Fruit fly (Drosophila melanogaster) whole organism, embryonic: ENCODE measurements around the gene CG8349.
A peak's percentile ranks its signal among the peaks of the same experiment; 100 is the strongest.

Experiments
- Aef1 ChIP-seq: fragments of 200-800 bp; sonication (Bioruptor generic); IDR thresholded peaks from 3 replicates; pipeline ENCODE4 v1.3.6; 2022; ENCODE audit warnings: missing biosample characterization, missing genetic modification characterization
- Atf-2 ChIP-seq: fragments of 200-800 bp; sonication (Bioruptor generic); optimal IDR thresholded peaks from 2 replicates; lab custom pipeline; 2016; ENCODE audit warnings: missing biosample characterization, missing genetic modification characterization
- B-H2 ChIP-seq: fragments of 200-800 bp; sonication (Bioruptor generic); optimal IDR thresholded peaks from 2 replicates; lab custom pipeline; 2018; ENCODE audit warnings: missing biosample characterization, mild to moderate bottlenecking, missing genetic modification characterization
- CG10543 ChIP-seq: fragments of 200-800 bp; sonication (Bioruptor generic); optimal IDR thresholded peaks from 3 replicates; lab custom pipeline; 2017; ENCODE audit warnings: missing biosample characterization, mild to moderate bottlenecking, missing genetic modification characterization, moderate library complexity
- CG11093 ChIP-seq: fragments of 200-800 bp; sonication (Bioruptor generic); IDR thresholded peaks from 3 replicates; pipeline ENCODE4 v1.3.6; 2022; ENCODE audit warnings: missing biosample characterization, missing genetic modification characterization
- CG11504 ChIP-seq: fragments of 200-800 bp; sonication (Bioruptor generic); optimal IDR thresholded peaks from 3 replicates; lab custom pipeline; 2019; ENCODE audit warnings: missing biosample characterization, mild to moderate bottlenecking, missing genetic modification characterization, moderate library complexity
- CG1233 ChIP-seq: fragments of 200-800 bp; sonication (Bioruptor generic); optimal IDR thresholded peaks from 4 replicates; lab custom pipeline; 2018; ENCODE audit warnings: missing biosample characterization, mild to moderate bottlenecking, missing genetic modification characterization
- CG15601 ChIP-seq: fragments of 200-800 bp; sonication (Bioruptor generic); optimal IDR thresholded peaks from 3 replicates; lab custom pipeline; 2019; ENCODE audit warnings: missing biosample characterization, mild to moderate bottlenecking, missing genetic modification characterization, moderate library complexity
- CG1603 ChIP-seq: fragments of 200-800 bp; sonication (Bioruptor generic); optimal IDR thresholded peaks from 2 replicates; lab custom pipeline; 2019; ENCODE audit warnings: missing biosample characterization, mild to moderate bottlenecking, missing genetic modification characterization, moderate library complexity
- CG1792 ChIP-seq: fragments of 200-800 bp; sonication (Bioruptor generic); optimal IDR thresholded peaks from 2 replicates; lab custom pipeline; 2016; ENCODE audit warnings: missing biosample characterization, missing genetic modification characterization
- CG2116 ChIP-seq: fragments of 200-800 bp; sonication (Bioruptor generic); optimal IDR thresholded peaks from 3 replicates; lab custom pipeline; 2018; ENCODE audit warnings: missing biosample characterization, mild to moderate bottlenecking, missing genetic modification characterization
- CG30431 ChIP-seq: fragments of 200-800 bp; sonication (Bioruptor generic); optimal IDR thresholded peaks from 2 replicates; lab custom pipeline; 2017; ENCODE audit warnings: missing biosample characterization, missing genetic modification characterization
- CG31224 ChIP-seq: fragments of 200-800 bp; sonication (Bioruptor generic); IDR thresholded peaks from 2 replicates; pipeline ENCODE4 v1.3.6; 2022; ENCODE audit warnings: missing biosample characterization, missing genetic modification characterization
- CG32532 ChIP-seq: fragments of 200-800 bp; sonication (Bioruptor generic); IDR thresholded peaks from 2 replicates; pipeline ENCODE4 v1.3.6; 2022; ENCODE audit warnings: missing biosample characterization, missing genetic modification characterization
- CG3838 ChIP-seq: fragments of 200-800 bp; sonication (Bioruptor generic); optimal IDR thresholded peaks from 3 replicates; lab custom pipeline; 2016; ENCODE audit warnings: missing biosample characterization, missing genetic modification characterization
- CG3847 ChIP-seq: fragments of 200-800 bp; sonication (Bioruptor generic); IDR thresholded peaks from 2 replicates; pipeline ENCODE4 v1.3.6; 2022; ENCODE audit warnings: missing biosample characterization, missing genetic modification characterization
- CG4282 ChIP-seq: fragments of 200-800 bp; sonication (Bioruptor generic); optimal IDR thresholded peaks from 2 replicates; lab custom pipeline; 2016; ENCODE audit warnings: missing biosample characterization, missing genetic modification characterization
- CG4424 ChIP-seq: fragments of 200-800 bp; sonication (Bioruptor generic); optimal IDR thresholded peaks from 3 replicates; lab custom pipeline; 2016; ENCODE audit warnings: missing biosample characterization, missing genetic modification characterization
- CG5245 ChIP-seq: fragments of 200-800 bp; sonication (Bioruptor generic); optimal IDR thresholded peaks from 3 replicates; lab custom pipeline; 2016; ENCODE audit warnings: missing biosample characterization, missing genetic modification characterization
- CG6272 ChIP-seq: fragments of 200-800 bp; sonication (Bioruptor generic); IDR thresholded peaks from 2 replicates; pipeline ENCODE4 v1.3.6; 2022; ENCODE audit warnings: missing biosample characterization, missing genetic modification characterization
- CG6654 ChIP-seq: fragments of 200-800 bp; sonication (Bioruptor generic); optimal IDR thresholded peaks from 2 replicates; lab custom pipeline; 2017; ENCODE audit warnings: missing biosample characterization, mild to moderate bottlenecking, missing genetic modification characterization
- CG7987 ChIP-seq: fragments of 200-800 bp; sonication (Bioruptor generic); optimal IDR thresholded peaks from 2 replicates; lab custom pipeline; 2018; ENCODE audit warnings: missing biosample characterization, mild to moderate bottlenecking, missing genetic modification characterization, moderate library complexity
- CG8388 ChIP-seq: fragments of 200-800 bp; sonication (Bioruptor generic); optimal IDR thresholded peaks from 2 replicates; lab custom pipeline; 2019; ENCODE audit warnings: missing biosample characterization, mild to moderate bottlenecking, missing genetic modification characterization, moderate library complexity
- Camta ChIP-seq: fragments of 200-800 bp; sonication (Bioruptor generic); optimal IDR thresholded peaks from 2 replicates; lab custom pipeline; 2016; ENCODE audit warnings: missing biosample characterization, missing genetic modification characterization
- Deaf1 ChIP-seq: fragments of 200-800 bp; optimal IDR thresholded peaks from 3 replicates; lab custom pipeline; 2019; ENCODE audit warnings: missing biosample characterization, mild to moderate bottlenecking, missing genetic modification characterization, moderate library complexity
- Dll ChIP-seq: fragments of 200-800 bp; sonication (Bioruptor generic); IDR thresholded peaks from 4 replicates; pipeline ENCODE4 v1.3.6; 2022; ENCODE audit warnings: missing biosample characterization, missing genetic modification characterization; ENCODE audit not compliant: partially characterized antibody
- Ets65A ChIP-seq: fragments of 200-800 bp; sonication (Bioruptor generic); peaks from one replicate; lab custom pipeline; 2016; ENCODE audit warnings: missing biosample characterization, missing genetic modification characterization
- Hey ChIP-seq: fragments of 200-800 bp; sonication (Bioruptor generic); optimal IDR thresholded peaks from 3 replicates; lab custom pipeline; 2018; ENCODE audit warnings: missing biosample characterization, mild to moderate bottlenecking, missing genetic modification characterization
- MBD-R2 ChIP-seq: fragments of 200-800 bp; sonication (Bioruptor generic); IDR thresholded peaks from 2 replicates; pipeline ENCODE4 v1.3.6; 2022; ENCODE audit warnings: missing biosample characterization, missing genetic modification characterization
- Mad ChIP-seq: fragments of 200-800 bp; sonication (Bioruptor generic); optimal IDR thresholded peaks from 2 replicates; lab custom pipeline; 2016; ENCODE audit warnings: missing biosample characterization, missing genetic modification characterization
- Max ChIP-seq: fragments of 200-800 bp; sonication (Bioruptor generic); optimal IDR thresholded peaks from 2 replicates; lab custom pipeline; 2016; ENCODE audit warnings: missing biosample characterization, mild to moderate bottlenecking, missing genetic modification characterization
- Mrtf ChIP-seq: fragments of 200-800 bp; sonication (Bioruptor generic); IDR thresholded peaks from 3 replicates; pipeline ENCODE4 v1.3.6; 2022; ENCODE audit warnings: missing biosample characterization, missing genetic modification characterization
- Nf-YA ChIP-seq: fragments of 200-800 bp; sonication (Bioruptor generic); IDR thresholded peaks from 2 replicates; pipeline ENCODE4 v1.3.6; 2022; ENCODE audit warnings: missing biosample characterization, missing genetic modification characterization
- Side ChIP-seq: fragments of 200-800 bp; sonication (Bioruptor generic); optimal IDR thresholded peaks from 2 replicates; lab custom pipeline; 2016; ENCODE audit warnings: missing biosample characterization, missing genetic modification characterization
- Six4 ChIP-seq: fragments of 200-800 bp; sonication (Bioruptor generic); optimal IDR thresholded peaks from 2 replicates; lab custom pipeline; 2016; ENCODE audit warnings: missing biosample characterization, missing genetic modification characterization
- Sry-β ChIP-seq: fragments of 200-800 bp; sonication (Bioruptor generic); optimal IDR thresholded peaks from 2 replicates; lab custom pipeline; 2018; ENCODE audit warnings: missing biosample characterization, mild to moderate bottlenecking, missing genetic modification characterization, moderate library complexity
- Sry-δ ChIP-seq: fragments of 200-800 bp; sonication (Bioruptor generic); optimal IDR thresholded peaks from 2 replicates; lab custom pipeline; 2016; ENCODE audit warnings: missing biosample characterization, missing genetic modification characterization
- abd-A ChIP-seq: fragments of 200-800 bp; sonication (Bioruptor generic); optimal IDR thresholded peaks from 3 replicates; lab custom pipeline; 2019; ENCODE audit warnings: missing biosample characterization, mild to moderate bottlenecking, missing genetic modification characterization, moderate library complexity
- ara ChIP-seq: fragments of 200-800 bp; sonication (Bioruptor generic); IDR thresholded peaks from 2 replicates; pipeline ENCODE4 v1.3.6; 2022; ENCODE audit warnings: missing biosample characterization, missing genetic modification characterization
- az2 ChIP-seq: fragments of 200-800 bp; sonication (Bioruptor generic); optimal IDR thresholded peaks from 3 replicates; lab custom pipeline; 2016; ENCODE audit warnings: missing biosample characterization, missing genetic modification characterization
- br ChIP-seq: fragments of >200 bp; optimal IDR thresholded peaks from 2 replicates; lab custom pipeline; 2017
- btn ChIP-seq: fragments of 200-800 bp; sonication (Bioruptor generic); optimal IDR thresholded peaks from 2 replicates; lab custom pipeline; 2016; ENCODE audit warnings: missing biosample characterization, missing genetic modification characterization
- cato ChIP-seq: fragments of 200-800 bp; sonication (Bioruptor generic); optimal IDR thresholded peaks from 2 replicates; lab custom pipeline; 2016; ENCODE audit warnings: missing biosample characterization, missing genetic modification characterization, borderline replicate concordance
- dysf ChIP-seq: fragments of 200-800 bp; sonication (Bioruptor generic); IDR thresholded peaks from 3 replicates; pipeline ENCODE4 v1.3.6; 2022; ENCODE audit warnings: missing biosample characterization, missing genetic modification characterization
- esg ChIP-seq: fragments of 200-800 bp; sonication (Bioruptor generic); conservative IDR thresholded peaks from 2 replicates; pipeline ENCODE4 v1.3.6; 2022; ENCODE audit warnings: missing biosample characterization, missing genetic modification characterization
- exex ChIP-seq: fragments of 200-800 bp; sonication (Bioruptor generic); optimal IDR thresholded peaks from 4 replicates; lab custom pipeline; 2018; ENCODE audit warnings: missing biosample characterization, mild to moderate bottlenecking, missing genetic modification characterization, moderate library complexity
- fd3F ChIP-seq: fragments of 200-800 bp; sonication (Bioruptor generic); optimal IDR thresholded peaks from 2 replicates; lab custom pipeline; 2018; ENCODE audit warnings: missing biosample characterization, mild to moderate bottlenecking, missing genetic modification characterization, moderate library complexity
- grn ChIP-seq: fragments of 200-800 bp; sonication (Bioruptor generic); optimal IDR thresholded peaks from 3 replicates; lab custom pipeline; 2017; ENCODE audit warnings: missing biosample characterization, missing genetic modification characterization
- row ChIP-seq: fragments of 200-800 bp; sonication (Bioruptor generic); IDR thresholded peaks from 3 replicates; pipeline ENCODE4 v1.3.6; 2022; ENCODE audit warnings: missing biosample characterization, missing genetic modification characterization
- slou ChIP-seq: fragments of 200-800 bp; sonication (Bioruptor generic); optimal IDR thresholded peaks from 3 replicates; lab custom pipeline; 2016; ENCODE audit warnings: missing biosample characterization, missing genetic modification characterization
- stc ChIP-seq: fragments of 200-800 bp; sonication (Bioruptor generic); IDR thresholded peaks from 2 replicates; pipeline ENCODE4 v1.3.6; 2022; ENCODE audit warnings: missing biosample characterization, missing genetic modification characterization
- sug ChIP-seq: fragments of 200-800 bp; optimal IDR thresholded peaks from 2 replicates; lab custom pipeline; 2019; ENCODE audit warnings: missing biosample characterization, mild to moderate bottlenecking, missing genetic modification characterization, moderate library complexity
- tgo ChIP-seq: fragments of 200-800 bp; sonication (Bioruptor generic); IDR thresholded peaks from 3 replicates; pipeline ENCODE4 v1.3.6; 2022; ENCODE audit warnings: missing biosample characterization, missing genetic modification characterization
- usp ChIP-seq: fragments of >200 bp; optimal IDR thresholded peaks from 2 replicates; lab custom pipeline; 2017; ENCODE audit warnings: missing biosample characterization, missing genetic modification characterization

The CG8349 gene

DNA sequence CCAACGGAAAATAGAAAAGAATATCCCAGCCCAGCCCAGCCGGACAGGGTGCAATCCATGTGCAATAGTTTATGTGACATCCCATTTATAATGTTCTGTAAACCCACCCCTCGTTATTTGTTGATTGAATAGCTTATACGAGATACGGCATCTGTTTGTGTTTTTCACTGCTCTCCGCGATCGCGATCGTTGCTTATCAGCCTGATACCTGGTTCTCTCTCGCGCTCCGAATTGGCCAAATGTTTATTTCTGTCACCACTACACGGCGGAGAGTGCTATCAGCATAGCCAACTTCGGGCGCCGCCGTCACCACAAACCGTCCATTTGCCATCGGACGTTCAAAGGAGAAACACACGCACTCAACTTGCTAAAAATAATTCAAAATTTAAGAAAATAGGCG lies 1.7 kb upstream of the CG8349 start, which contains the start of gene CG8353 (continued):
- TF ChIP-seq CG6654 (GFP tag; lab: Kevin White, UChicago) (no peak), CG15601 (tag; lab: Kevin White, UChicago) (no peak), esg (GFP tag; lab: Robert Waterston, UW) (no peak), CG30431 (GFP tag; lab: Kevin White, UChicago) (no peak), CG3838 (GFP tag; lab: Kevin White, UChicago) (no peak), CG5245 (GFP tag; lab: Kevin White, UChicago) (no peak), Side (GFP tag; lab: Kevin White, UChicago) (no peak), exex (tag; lab: Kevin White, UChicago) (peak; percentile 52), CG1233 (GFP tag; lab: Kevin White, UChicago) (no peak), usp (GFP tag; lab: Kevin White, UChicago) (no peak), CG11504 (tag; lab: Kevin White, UChicago) (no peak), Ets65A (peak; percentile 14), az2 (GFP tag; lab: Kevin White, UChicago) (no peak), br (lab: Kevin White, UChicago) (no peak), Nf-YA (GFP tag; lab: Robert Waterston, UW) (no peak), btn (GFP tag; lab: Kevin White, UChicago) (no peak), CG1792 (GFP tag; lab: Kevin White, UChicago) (no peak), Mad (GFP tag; lab: Kevin White, UChicago) (no peak), tgo (GFP tag; lab: Robert Waterston, UW) (no peak), Hey (no peak), Max (GFP tag; lab: Kevin White, UChicago) (no peak), sug (tag; lab: Kevin White, UChicago) (peak; percentile 32), Sry-δ (GFP tag; lab: Kevin White, UChicago) (peak; percentile 1), CG6272 (GFP tag; lab: Robert Waterston, UW) (no peak), CG4282 (GFP tag; lab: Kevin White, UChicago) (no peak), Atf-2 (GFP tag; lab: Kevin White, UChicago) (no peak), Dll (GFP tag; lab: Robert Waterston, UW) (no peak), slou (GFP tag; lab: Kevin White, UChicago) (no peak), CG31224 (GFP tag; lab: Robert Waterston, UW) (no peak), CG1603 (no peak), dysf (GFP tag; lab: Robert Waterston, UW) (no peak), Mrtf (GFP tag; lab: Robert Waterston, UW) (no peak), CG11093 (GFP tag; lab: Robert Waterston, UW) (no peak), fd3F (GFP tag; lab: Kevin White, UChicago) (no peak), Camta (no peak), B-H2 (no peak), CG4424 (GFP tag; lab: Kevin White, UChicago) (no peak), ara (GFP tag; lab: Robert Waterston, UW) (no peak), CG32532 (no peak), Six4 (GFP tag; lab: Kevin White, UChicago) (no peak), row (GFP tag; lab: Robert Waterston, UW) (0 out of 3 replicates have a peak, but pooled peaks have one; percentile 6), grn (GFP tag; lab: Kevin White, UChicago) (peak; percentile 97), Aef1 (GFP tag; lab: Robert Waterston, UW) (no peak), CG8388 (GFP tag; lab: Kevin White, UChicago) (no peak), Sry-β (GFP tag; lab: Kevin White, UChicago) (no peak), CG2116 (GFP tag; lab: Kevin White, UChicago) (no peak), stc (GFP tag; lab: Robert Waterston, UW) (no peak), CG10543 (GFP tag; lab: Kevin White, UChicago) (peak; percentile 30), MBD-R2 (0 out of 2 replicates have a peak, but pooled peaks have one; percentile 23), cato (GFP tag; lab: Kevin White, UChicago) (no peak), Deaf1 (tag; lab: Kevin White, UChicago) (peak; percentile 83), CG3847 (GFP tag; lab: Robert Waterston, UW) (no peak), abd-A (tag; lab: Kevin White, UChicago) (no peak), CG7987 (GFP tag; lab: Kevin White, UChicago) (no peak)
